Worm (Caenorhabditis elegans) whole organism, young adult: ENCODE results near the gene chil-5.

Experiments used
- C06A6.2 ChIP-seq: fragments of 200-800 bp; sonication (Bioruptor generic); conservative IDR thresholded peaks from 2 replicates; pipeline ENCODE4 v1.3.6; 2022; ENCODE audit warnings: missing genetic modification characterization, missing compliant biosample characterization
- akir-1 ChIP-seq: fragments of 200-800 bp; sonication (Bioruptor generic); optimal IDR thresholded peaks from 2 replicates; lab custom pipeline; 2018; ENCODE audit warnings: mild to moderate bottlenecking, missing genetic modification characterization, moderate library complexity, missing compliant biosample characterization
- attf-6 ChIP-seq: fragments of 200-800 bp; sonication (Bioruptor generic); IDR thresholded peaks from 2 replicates; pipeline ENCODE4 v1.3.6; 2022; ENCODE audit warnings: missing genetic modification reagents, missing genetic modification characterization, missing compliant biosample characterization
- ceh-27 ChIP-seq: fragments of 200-800 bp; sonication (Bioruptor generic); optimal IDR thresholded peaks from 2 replicates; lab custom pipeline; 2018; ENCODE audit warnings: mild to moderate bottlenecking, missing genetic modification characterization, moderate library complexity, missing compliant biosample characterization
- let-526 ChIP-seq: fragments of 200-800 bp; sonication (Bioruptor generic); IDR thresholded peaks from 2 replicates; pipeline ENCODE4 v1.3.6; 2022; ENCODE audit warnings: missing genetic modification reagents, missing genetic modification characterization, missing compliant biosample characterization
- madf-8 ChIP-seq: fragments of 200-800 bp; sonication (Bioruptor generic); conservative IDR thresholded peaks from 2 replicates; pipeline ENCODE4 v1.3.6; 2022; ENCODE audit warnings: missing genetic modification reagents, missing genetic modification characterization, missing compliant biosample characterization
- nhr-179 ChIP-seq: sonication (generic microtip); optimal IDR thresholded peaks from 2 replicates; lab custom pipeline; 2016; ENCODE audit warnings: mild to moderate bottlenecking, missing genetic modification characterization, missing compliant biosample characterization
- nhr-90 ChIP-seq: sonication (generic microtip); optimal IDR thresholded peaks from 2 replicates; lab custom pipeline; 2016; ENCODE audit warnings: missing genotype, mild to moderate bottlenecking, missing genetic modification characterization, missing compliant biosample characterization
- snpc-4 ChIP-seq, 5 experiments: fragments of 150-350 bp in 1 of 5; sonication (generic microtip) in 4 of 5; optimal IDR thresholded peaks; 2 replicates each; lab custom pipeline; 2014 to 2018; ENCODE audit warnings: missing genetic modification characterization in 5 of 5, missing biosample characterization in 3 of 5, antibody characterized with exemption in 2 of 5, mild to moderate bottlenecking in 2 of 5, missing compliant biosample characterization in 2 of 5, missing genotype in 2 of 5, moderate library complexity in 2 of 5, missing genetic modification reagents in 1 of 5

- TF ChIP-seq attf-6 (GFP tag; lab: Robert Waterston, UW) (no peak), let-526 (GFP tag; lab: Robert Waterston, UW) (no peak), nhr-179 (no peak), C06A6.2 (no peak), madf-8 (GFP tag; lab: Robert Waterston, UW) (no peak), nhr-90 (tag; lab: Kevin White, UChicago) (no peak), ceh-27 (GFP tag; lab: Kevin White, UChicago) (no peak), akir-1 (GFP tag; lab: Kevin White, UChicago) (no peak), snpc-4 (GFP tag; optimal IDR thresholded peaks at IDR 0.05; lab: Kevin White, UChicago) (no peak), snpc-4 (tag; optimal IDR thresholded peaks at IDR 0.05; lab: Kevin White, UChicago) (no peak)
Observed at ce11 chrII:9849497-9849896, 10.0 kb downstream of the chil-5 start, which contains the start of gene old-2.
